Fruit fly (Drosophila melanogaster) whole organism, embryonic: ENCODE data around the gene CG17325.

Experiments used
- B-H1 ChIP-seq: fragments of 200-800 bp; sonication (Bioruptor generic); IDR thresholded peaks from 3 replicates; pipeline ENCODE4 v1.3.6; 2022; ENCODE audit warnings: missing biosample characterization, missing genetic modification characterization
- BtbVII ChIP-seq: fragments of 200-800 bp; sonication (Bioruptor generic); optimal IDR thresholded peaks from 3 replicates; lab custom pipeline; 2017; ENCODE audit warnings: missing biosample characterization, mild to moderate bottlenecking, missing genetic modification characterization
- CG10267 ChIP-seq: fragments of 200-800 bp; sonication (Bioruptor generic); optimal IDR thresholded peaks from 2 replicates; lab custom pipeline; 2018; ENCODE audit warnings: missing biosample characterization, mild to moderate bottlenecking, missing genetic modification characterization, moderate library complexity
- CG10366 ChIP-seq: fragments of 200-800 bp; sonication (Bioruptor generic); IDR thresholded peaks from 2 replicates; pipeline ENCODE4 v1.3.6; 2022; ENCODE audit warnings: missing biosample characterization, missing genetic modification characterization
- CG13775 ChIP-seq: fragments of 200-800 bp; sonication (Bioruptor generic); optimal IDR thresholded peaks from 3 replicates; lab custom pipeline; 2017; ENCODE audit warnings: missing biosample characterization, mild to moderate bottlenecking, missing genetic modification characterization
- CG14441 ChIP-seq: fragments of 200-800 bp; sonication (Bioruptor generic); IDR thresholded peaks from 2 replicates; pipeline ENCODE4 v1.3.6; 2022; ENCODE audit warnings: missing biosample characterization, missing genetic modification characterization
- CG14710 ChIP-seq: fragments of 200-800 bp; sonication (Bioruptor generic); optimal IDR thresholded peaks from 3 replicates; lab custom pipeline; 2019; ENCODE audit warnings: missing biosample characterization, mild to moderate bottlenecking, missing genetic modification characterization, moderate library complexity
- CG14965 ChIP-seq: fragments of 200-800 bp; sonication (Bioruptor generic); optimal IDR thresholded peaks from 2 replicates; lab custom pipeline; 2016; ENCODE audit warnings: missing biosample characterization, missing genetic modification characterization, borderline replicate concordance
- CG15011 ChIP-seq: fragments of 200-800 bp; sonication (Bioruptor generic); optimal IDR thresholded peaks from 3 replicates; lab custom pipeline; 2018; ENCODE audit warnings: missing biosample characterization, mild to moderate bottlenecking, missing genetic modification characterization
- CG16779 ChIP-seq: fragments of 200-800 bp; sonication (Bioruptor generic); IDR thresholded peaks from 2 replicates; pipeline ENCODE4 v1.3.6; 2022; ENCODE audit warnings: missing biosample characterization, missing genetic modification characterization
- CG17359 ChIP-seq: fragments of 200-800 bp; sonication (Bioruptor generic); optimal IDR thresholded peaks from 3 replicates; lab custom pipeline; 2018; ENCODE audit warnings: missing biosample characterization, mild to moderate bottlenecking, missing genetic modification characterization, moderate library complexity
- CG17802 ChIP-seq: fragments of 200-800 bp; sonication (Bioruptor generic); optimal IDR thresholded peaks from 2 replicates; lab custom pipeline; 2018; ENCODE audit warnings: missing biosample characterization, mild to moderate bottlenecking, missing genetic modification characterization, moderate library complexity
- CG17829 ChIP-seq: fragments of 200-800 bp; optimal IDR thresholded peaks from 2 replicates; lab custom pipeline; 2019; ENCODE audit warnings: missing biosample characterization, mild to moderate bottlenecking, missing genetic modification characterization, moderate library complexity
- CG2678 ChIP-seq: fragments of 200-800 bp; sonication (Bioruptor generic); optimal IDR thresholded peaks from 3 replicates; lab custom pipeline; 2019; ENCODE audit warnings: missing biosample characterization, mild to moderate bottlenecking, missing genetic modification characterization, moderate library complexity
- CG34376 ChIP-seq: fragments of 200-800 bp; sonication (Bioruptor generic); optimal IDR thresholded peaks from 2 replicates; lab custom pipeline; 2018; ENCODE audit warnings: missing biosample characterization, mild to moderate bottlenecking, missing genetic modification characterization
- CG6683 ChIP-seq: fragments of 200-800 bp; sonication (Bioruptor generic); optimal IDR thresholded peaks from 2 replicates; lab custom pipeline; 2017; ENCODE audit warnings: missing biosample characterization, mild to moderate bottlenecking, missing genetic modification characterization, missing genetic modification reagents
- CG6689 ChIP-seq: fragments of 200-800 bp; sonication (Bioruptor generic); IDR thresholded peaks from 2 replicates; pipeline ENCODE4 v1.3.6; 2022; ENCODE audit warnings: missing biosample characterization, missing genetic modification characterization
- CG7745 ChIP-seq: fragments of 200-800 bp; sonication (Bioruptor generic); optimal IDR thresholded peaks from 2 replicates; lab custom pipeline; 2018; ENCODE audit warnings: missing biosample characterization, mild to moderate bottlenecking, missing genetic modification characterization, moderate library complexity
- CG7928 ChIP-seq: fragments of 200-800 bp; sonication (Bioruptor generic); optimal IDR thresholded peaks from 2 replicates; lab custom pipeline; 2017; ENCODE audit warnings: missing biosample characterization, mild to moderate bottlenecking, missing genetic modification characterization
- E2f1 ChIP-seq: fragments of 200-800 bp; sonication (Bioruptor generic); IDR thresholded peaks from 2 replicates; pipeline ENCODE4 v1.3.6; 2022; ENCODE audit warnings: missing biosample characterization, missing genetic modification characterization
- Elba2 ChIP-seq: fragments of 200-800 bp; sonication (Bioruptor generic); optimal IDR thresholded peaks from 3 replicates; lab custom pipeline; 2016; ENCODE audit warnings: missing biosample characterization, missing genetic modification characterization
- Ets97D ChIP-seq: fragments of 200-800 bp; sonication (Bioruptor generic); optimal IDR thresholded peaks from 3 replicates; lab custom pipeline; 2016; ENCODE audit warnings: missing biosample characterization, missing genetic modification characterization
- Fer1 ChIP-seq: fragments of 200-800 bp; sonication (Bioruptor generic); optimal IDR thresholded peaks from 2 replicates; lab custom pipeline; 2017; ENCODE audit warnings: missing biosample characterization, mild to moderate bottlenecking, missing genetic modification characterization
- Gug ChIP-seq: fragments of 200-800 bp; sonication (Bioruptor generic); IDR thresholded peaks from 4 replicates; pipeline ENCODE4 v1.3.6; 2022; ENCODE audit warnings: missing biosample characterization, missing genetic modification characterization
- HLH4C ChIP-seq: fragments of 200-800 bp; sonication (Bioruptor generic); IDR thresholded peaks from 3 replicates; pipeline ENCODE4 v1.3.6; 2022; ENCODE audit warnings: missing biosample characterization, missing genetic modification characterization; ENCODE audit not compliant: partially characterized antibody
- MESR4 ChIP-seq: fragments of 200-800 bp; sonication (Bioruptor generic); optimal IDR thresholded peaks from 2 replicates; lab custom pipeline; 2018; ENCODE audit warnings: missing biosample characterization, mild to moderate bottlenecking, missing genetic modification characterization, moderate library complexity
- Nf-YB ChIP-seq: fragments of 200-800 bp; sonication (Bioruptor generic); optimal IDR thresholded peaks from 3 replicates; lab custom pipeline; 2019; ENCODE audit warnings: missing biosample characterization, mild to moderate bottlenecking, missing genetic modification characterization, moderate library complexity
- Opbp ChIP-seq: fragments of 200-800 bp; sonication (Bioruptor generic); IDR thresholded peaks from 3 replicates; pipeline ENCODE4 v1.3.6; 2022; ENCODE audit warnings: missing biosample characterization, missing genetic modification characterization; ENCODE audit not compliant: partially characterized antibody
- ash1 ChIP-seq: fragments of 200-800 bp; sonication (Bioruptor generic); optimal IDR thresholded peaks from 2 replicates; lab custom pipeline; 2018; ENCODE audit warnings: missing biosample characterization, mild to moderate bottlenecking, missing genetic modification characterization
- bsh ChIP-seq, 2 experiments: fragments of 200-800 bp; sonication (Bioruptor generic); optimal IDR thresholded peaks; 2 replicates each; lab custom pipeline; 2017 to 2018; ENCODE audit warnings: mild to moderate bottlenecking in 2 of 2, missing biosample characterization in 2 of 2, missing genetic modification characterization in 2 of 2, moderate library complexity in 1 of 2
- cg ChIP-seq: fragments of 200-800 bp; sonication (Bioruptor generic); optimal IDR thresholded peaks from 3 replicates; lab custom pipeline; 2019; ENCODE audit warnings: missing biosample characterization, mild to moderate bottlenecking, missing genetic modification characterization, moderate library complexity
- chif ChIP-seq, 2 experiments: fragments of 200-800 bp; sonication (Bioruptor generic); optimal IDR thresholded peaks; 3 replicates each; lab custom pipeline; 2016; ENCODE audit warnings: missing biosample characterization in 2 of 2, missing genetic modification characterization in 2 of 2
- dmrt99B ChIP-seq: fragments of 200-800 bp; sonication (Bioruptor generic); optimal IDR thresholded peaks from 2 replicates; lab custom pipeline; 2018; ENCODE audit warnings: missing biosample characterization, mild to moderate bottlenecking, missing genetic modification characterization, moderate library complexity
- exex ChIP-seq: fragments of 200-800 bp; sonication (Bioruptor generic); optimal IDR thresholded peaks from 4 replicates; lab custom pipeline; 2018; ENCODE audit warnings: missing biosample characterization, mild to moderate bottlenecking, missing genetic modification characterization, moderate library complexity
- gcm ChIP-seq: fragments of 200-800 bp; sonication (Bioruptor generic); optimal IDR thresholded peaks from 2 replicates; lab custom pipeline; 2019; ENCODE audit warnings: missing biosample characterization, mild to moderate bottlenecking, missing genetic modification characterization, moderate library complexity
- gfzf ChIP-seq: fragments of 200-800 bp; sonication (Bioruptor generic); optimal IDR thresholded peaks from 2 replicates; lab custom pipeline; 2016; ENCODE audit warnings: missing biosample characterization, mild to moderate bottlenecking, missing genetic modification characterization, moderate library complexity
- hb ChIP-seq: fragments of 200-800 bp; sonication (Bioruptor generic); IDR thresholded peaks from 3 replicates; pipeline ENCODE4 v1.3.6; 2022; ENCODE audit warnings: missing biosample characterization, missing genetic modification characterization; ENCODE audit not compliant: partially characterized antibody
- hth ChIP-seq: fragments of >200 bp; optimal IDR thresholded peaks from 2 replicates; lab custom pipeline; 2017; ENCODE audit warnings: inconsistent platforms
- mirr ChIP-seq: fragments of 200-800 bp; sonication (Bioruptor generic); optimal IDR thresholded peaks from 3 replicates; lab custom pipeline; 2018; ENCODE audit warnings: missing biosample characterization, mild to moderate bottlenecking, missing genetic modification characterization
- nom ChIP-seq: fragments of 200-800 bp; sonication (Bioruptor generic); optimal IDR thresholded peaks from 2 replicates; lab custom pipeline; 2017; ENCODE audit warnings: missing biosample characterization, missing genetic modification characterization, mild to moderate bottlenecking, moderate library complexity, missing genetic modification reagents
- p53 ChIP-seq: fragments of 200-800 bp; sonication (Bioruptor generic); optimal IDR thresholded peaks from 2 replicates; lab custom pipeline; 2016; ENCODE audit warnings: missing biosample characterization, missing genetic modification characterization
- pros ChIP-seq: fragments of 200-800 bp; sonication (Bioruptor generic); optimal IDR thresholded peaks from 3 replicates; lab custom pipeline; 2019; ENCODE audit warnings: missing biosample characterization, mild to moderate bottlenecking, missing genetic modification characterization, moderate library complexity
- schlank ChIP-seq: fragments of 200-800 bp; sonication (Bioruptor generic); optimal IDR thresholded peaks from 2 replicates; lab custom pipeline; 2018; ENCODE audit warnings: missing biosample characterization, mild to moderate bottlenecking, missing genetic modification characterization
- sens ChIP-seq: fragments of 200-800 bp; sonication (Bioruptor generic); peaks from one replicate; lab custom pipeline; 2016; ENCODE audit warnings: missing biosample characterization, missing genetic modification characterization
- sens-2 ChIP-seq: fragments of 200-800 bp; sonication (Bioruptor generic); IDR thresholded peaks from 2 replicates; pipeline ENCODE4 v1.3.6; 2022; ENCODE audit warnings: missing biosample characterization, missing genetic modification characterization
- sqz ChIP-seq: fragments of 200-800 bp; sonication (Bioruptor generic); optimal IDR thresholded peaks from 3 replicates; lab custom pipeline; 2018; ENCODE audit warnings: missing biosample characterization, mild to moderate bottlenecking, missing genetic modification characterization
- stwl ChIP-seq: fragments of 200-800 bp; sonication (Bioruptor generic); optimal IDR thresholded peaks from 3 replicates; lab custom pipeline; 2018; ENCODE audit warnings: missing biosample characterization, mild to moderate bottlenecking, missing genetic modification characterization, moderate library complexity
- vvl ChIP-seq: fragments of 200-800 bp; sonication (Bioruptor generic); IDR thresholded peaks from 2 replicates; pipeline ENCODE4 v1.3.6; 2022; ENCODE audit warnings: missing biosample characterization, missing genetic modification characterization
- zen ChIP-seq: fragments of 200-800 bp; sonication (Bioruptor generic); optimal IDR thresholded peaks from 3 replicates; lab custom pipeline; 2018; ENCODE audit warnings: missing biosample characterization, mild to moderate bottlenecking, missing genetic modification characterization, moderate library complexity

Gene CG17325

DNA sequence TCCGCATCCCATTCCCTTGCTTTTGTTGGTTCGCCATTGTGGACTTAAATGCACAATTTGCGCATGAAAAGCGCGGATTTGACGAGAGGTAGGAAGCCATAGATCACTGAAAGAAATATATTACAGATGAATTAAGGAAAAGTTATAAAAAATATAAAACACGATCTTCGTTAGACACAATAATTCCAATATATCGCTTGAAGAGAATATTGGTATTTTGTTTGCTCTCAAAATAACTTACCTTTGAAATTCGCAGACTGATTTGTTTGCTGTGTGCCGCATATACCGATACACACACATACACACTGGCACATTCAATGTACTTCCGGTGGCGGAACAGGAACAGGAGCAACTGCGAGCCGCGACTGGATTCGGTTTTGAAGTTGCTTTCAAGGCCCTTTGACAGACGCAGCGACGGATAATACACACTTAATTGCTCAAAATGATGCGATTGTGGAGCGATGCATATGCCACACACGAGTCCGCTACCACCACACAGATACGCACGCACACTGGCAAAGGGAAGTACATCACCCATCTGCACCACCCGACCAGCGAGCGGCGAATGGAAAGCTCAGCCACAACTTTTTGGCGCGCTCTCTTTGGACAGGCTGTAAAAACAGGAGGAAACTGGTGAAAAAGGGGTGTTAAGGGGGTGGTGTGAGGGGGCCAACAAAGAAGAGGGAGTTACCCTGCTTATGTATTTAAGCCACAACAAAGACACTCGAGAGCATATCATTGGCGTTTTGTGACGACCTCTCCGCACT is 6.6 kb upstream of the CG17325 start (continued):
- TF ChIP-seq hb (GFP tag; lab: Robert Waterston, UW) (no peak), CG14441 (no peak), CG34376 (GFP tag; lab: Kevin White, UChicago) (no peak), Opbp (GFP tag; lab: Robert Waterston, UW) (no peak), CG6683 (no peak), CG14710 (tag; lab: Kevin White, UChicago) (peak; percentile 14), nom (GFP tag; lab: Kevin White, UChicago) (no peak), Nf-YB (GFP tag; lab: Kevin White, UChicago) (peak; percentile 69), CG7745 (no peak), stwl (tag; lab: Kevin White, UChicago) (no peak), gfzf (GFP tag; lab: Kevin White, UChicago) (no peak), CG17829 (tag; lab: Kevin White, UChicago) (no peak), CG2678 (tag; lab: Kevin White, UChicago) (no peak), sens-2 (no peak), dmrt99B (no peak), E2f1 (GFP tag; lab: Robert Waterston, UW) (no peak), Elba2 (no peak), mirr (no peak), CG6689 (GFP tag; lab: Robert Waterston, UW) (0 out of 2 replicates have a peak, but pooled peaks have one; percentile 16), CG10267 (tag; lab: Kevin White, UChicago) (peak; percentile 9), sens (peak; percentile 77), CG17359 (tag; lab: Kevin White, UChicago) (no peak), hth (lab: Kevin White, UChicago) (no peak), Gug (GFP tag; lab: Robert Waterston, UW) (0 out of 4 replicates have a peak, but pooled peaks have one; percentile 27), Fer1 (GFP tag; lab: Kevin White, UChicago) (no peak), sqz (no peak), schlank (tag; lab: Kevin White, UChicago) (no peak), ash1 (no peak), vvl (GFP tag; lab: Robert Waterston, UW) (no peak), gcm (GFP tag; lab: Kevin White, UChicago) (no peak), CG15011 (GFP tag; lab: Kevin White, UChicago) (no peak), zen (tag; lab: Kevin White, UChicago) (peak; percentile 21), BtbVII (GFP tag; lab: Kevin White, UChicago) (no peak), bsh (GFP tag; optimal IDR thresholded peaks at IDR 0.05; lab: Kevin White, UChicago) (peak in 1 of 2 experiments; percentile 22), CG16779 (GFP tag; lab: Robert Waterston, UW) (no peak), Ets97D (GFP tag; lab: Kevin White, UChicago) (no peak), HLH4C (GFP tag; lab: Robert Waterston, UW) (no peak), CG10366 (GFP tag; lab: Robert Waterston, UW) (no peak), B-H1 (GFP tag; lab: Robert Waterston, UW) (no peak), CG17802 (no peak), CG7928 (GFP tag; lab: Kevin White, UChicago) (no peak), p53 (no peak), CG14965 (GFP tag; lab: Kevin White, UChicago) (no peak), exex (tag; lab: Kevin White, UChicago) (no peak), pros (GFP tag; lab: Kevin White, UChicago) (no peak), cg (GFP tag; lab: Kevin White, UChicago) (peak; percentile 48), chif (GFP tag; optimal IDR thresholded peaks at IDR 0.05; lab: Kevin White, UChicago) (peak in 1 of 2 experiments; percentile 14), MESR4 (GFP tag; lab: Kevin White, UChicago) (no peak), CG13775 (GFP tag; lab: Kevin White, UChicago) (no peak)
